Fruit fly (Drosophila melanogaster) whole organism, wandering third instar larva: ENCODE measurements around the gene TAF1B.

Experiments
- Dif ChIP-seq: fragments of 200-275, 200-300 bp; sonication (Bioruptor generic); optimal IDR thresholded peaks from 2 replicates; lab custom pipeline; 2018; ENCODE audit warnings: missing biosample characterization, missing genetic modification characterization; ENCODE audit not compliant: partially characterized antibody
- Hnf4 ChIP-seq: fragments of 200-800 bp; sonication (Bioruptor generic); optimal IDR thresholded peaks from 2 replicates; lab custom pipeline; 2016; ENCODE audit warnings: missing biosample characterization, mild to moderate bottlenecking, missing genetic modification characterization
- Hr78 ChIP-seq: fragments of >200 bp; optimal IDR thresholded peaks from 2 replicates; lab custom pipeline; 2017; ENCODE audit warnings: missing biosample characterization, missing genetic modification characterization
- Jra ChIP-seq: sonication (Bioruptor generic); optimal IDR thresholded peaks from 2 replicates; lab custom pipeline; 2016; ENCODE audit warnings: missing biosample characterization, missing genetic modification characterization
- br ChIP-seq: fragments of 200-800 bp; sonication (Bioruptor generic); optimal IDR thresholded peaks from 2 replicates; lab custom pipeline; 2016; ENCODE audit warnings: missing biosample characterization, missing genetic modification characterization
- psq ChIP-seq: fragments of 200-800 bp; sonication (Bioruptor generic); optimal IDR thresholded peaks from 3 replicates; lab custom pipeline; 2017; ENCODE audit warnings: missing biosample characterization, mild to moderate bottlenecking, missing genetic modification characterization, moderate library complexity
- sage ChIP-seq: fragments of 200-800 bp; sonication (Bioruptor generic); optimal IDR thresholded peaks from 2 replicates; lab custom pipeline; 2016; ENCODE audit warnings: missing biosample characterization, mild to moderate bottlenecking, missing genetic modification characterization

dm6 chr3R:10095052-10095451 is 48.9 kb downstream of the TAF1B start:
- no peak for TF ChIP-seq Hr78 (GFP tag; lab: Kevin White, UChicago)
- no peak for TF ChIP-seq sage (GFP tag; lab: Kevin White, UChicago)
- TF ChIP-seq Jra (GFP tag; lab: Kevin White, UChicago), result no peak
- no peak for TF ChIP-seq br
- TF ChIP-seq psq (GFP tag; lab: Kevin White, UChicago), result no peak
- TF ChIP-seq Hnf4 (GFP tag; lab: Kevin White, UChicago), result no peak
- no peak for TF ChIP-seq Dif (GFP tag; lab: Kevin White, UChicago)
